Worm (Caenorhabditis elegans): ENCODE data around the gene Y54F10BM.12.

ce11 chrIII:2324703-2325102, 4.8 kb downstream of the Y54F10BM.12 start:
- no peak for TF ChIP-seq nhr-28 (tag; optimal IDR thresholded peaks at IDR 0.05)
- no peak for TF ChIP-seq lsy-12 (tag; optimal IDR thresholded peaks at IDR 0.05)
- TF ChIP-seq fkh-2 (tag; optimal IDR thresholded peaks at IDR 0.05) = no peak
- no peak for TF ChIP-seq hmg-11 (tag; optimal IDR thresholded peaks at IDR 0.05)
- no peak for TF ChIP-seq ztf-11 (tag; optimal IDR thresholded peaks at IDR 0.05)
- no peak for TF ChIP-seq nhr-25 (tag; optimal IDR thresholded peaks at IDR 0.05)
- no peak for TF ChIP-seq snpc-4 (tag; optimal IDR thresholded peaks at IDR 0.05)
- TF ChIP-seq aly-2 (tag; optimal IDR thresholded peaks at IDR 0.05) = no peak
- TF ChIP-seq nhr-237 (tag; optimal IDR thresholded peaks at IDR 0.05) = no peak
- no peak for TF ChIP-seq elt-1 (tag; optimal IDR thresholded peaks at IDR 0.05)
- TF ChIP-seq lin-39 (tag; optimal IDR thresholded peaks at IDR 0.05) = no peak
